Worm (Caenorhabditis elegans): ENCODE data around the gene W07G1.1.

The W07G1.1 gene

DNA sequence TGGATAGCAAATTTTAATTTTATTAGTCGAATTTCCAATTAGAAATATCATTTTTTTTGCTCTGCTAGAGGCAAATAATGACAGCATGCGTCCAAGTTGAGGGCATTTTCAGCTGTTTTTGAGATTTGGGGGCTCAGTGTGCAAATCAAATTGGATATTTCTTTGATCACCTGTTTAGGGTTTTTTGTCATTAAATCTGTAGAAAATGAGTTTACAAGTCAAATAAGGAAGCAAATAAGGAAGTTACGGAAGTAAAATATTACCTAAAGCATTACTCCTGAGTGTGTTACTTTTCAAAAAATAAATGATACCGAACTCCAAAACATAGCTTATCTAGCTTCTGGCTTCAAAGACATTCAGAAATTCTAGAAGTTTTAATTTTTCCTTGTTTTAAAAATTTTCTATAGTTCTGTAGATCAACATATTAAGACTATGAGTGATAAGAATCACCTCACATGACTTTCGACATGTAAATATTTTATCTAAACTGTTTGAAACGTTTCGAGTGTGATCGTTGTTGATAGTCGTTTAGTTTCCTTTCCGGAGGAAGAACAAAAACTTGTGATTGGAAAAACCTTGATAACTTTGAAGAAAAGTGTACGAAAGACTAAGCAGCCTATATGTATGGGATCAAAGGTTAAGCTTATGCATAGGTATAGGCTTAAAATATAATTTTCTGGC is 40.5 kb upstream of the W07G1.1 start, which contains the start of gene sre-48:
Gene sre-48, minus strand, starts transcription at position 51 of the 681 bp plus-strand sequence.
- TF ChIP-seq tra-4 (tag; optimal IDR thresholded peaks at IDR 0.05) (no peak), hnd-1 (tag; optimal IDR thresholded peaks at IDR 0.05) (no peak), tbx-37 (GFP tag; conservative IDR thresholded peaks at IDR 0.05) (no peak), ets-7 (tag; optimal IDR thresholded peaks at IDR 0.05) (no peak), ceh-36 (tag; optimal IDR thresholded peaks at IDR 0.05) (no peak), pes-1 (GFP tag; IDR thresholded peaks at IDR 0.05) (no peak), hmbx-1 (tag; optimal IDR thresholded peaks at IDR 0.05) (no peak)

DNA sequence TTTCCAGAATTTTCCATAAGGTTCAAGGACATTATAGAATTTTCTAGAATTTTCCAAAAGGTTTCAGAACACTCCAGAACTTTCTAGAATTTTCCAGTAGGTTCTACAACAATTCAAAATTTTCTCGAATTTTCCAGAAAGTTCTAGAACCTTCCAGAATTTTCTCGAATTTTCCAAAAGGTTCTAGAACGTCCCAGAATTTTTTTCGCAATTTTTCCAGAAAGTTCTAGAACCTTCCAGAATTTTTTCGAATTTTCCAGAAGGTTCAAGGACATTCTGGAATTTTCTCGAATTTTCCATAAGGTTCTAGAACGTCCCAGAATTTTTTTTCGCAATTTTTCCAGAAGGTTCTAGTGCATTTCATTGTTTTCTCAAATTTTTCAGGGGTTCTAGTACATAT is 38.3 kb upstream of the W07G1.1 start:
- no peak for TF ChIP-seq hmg-4 (GFP tag; optimal IDR thresholded peaks at IDR 0.05)
- no peak for TF ChIP-seq ceh-36 (tag; optimal IDR thresholded peaks at IDR 0.05)
- TF ChIP-seq tra-4 (tag; optimal IDR thresholded peaks at IDR 0.05): no peak
- no peak for TF ChIP-seq tbx-37 (GFP tag; conservative IDR thresholded peaks at IDR 0.05)
- no peak for TF ChIP-seq hmbx-1 (tag; optimal IDR thresholded peaks at IDR 0.05)
- no peak for TF ChIP-seq ets-7 (tag; optimal IDR thresholded peaks at IDR 0.05)
- no peak for TF ChIP-seq ceh-13 (GFP tag; optimal IDR thresholded peaks at IDR 0.05)
- no peak for TF ChIP-seq B0310.2 (tag; optimal IDR thresholded peaks at IDR 0.05)
- TF ChIP-seq aly-1 (tag; optimal IDR thresholded peaks at IDR 0.05): no peak
- TF ChIP-seq flt-1 (GFP tag; IDR thresholded peaks at IDR 0.05): no peak
- TF ChIP-seq ama-1 (optimal IDR thresholded peaks at IDR 0.05): no peak
- no peak for TF ChIP-seq pes-1 (GFP tag; IDR thresholded peaks at IDR 0.05)
- no peak for TF ChIP-seq hnd-1 (tag; optimal IDR thresholded peaks at IDR 0.05)

DNA sequence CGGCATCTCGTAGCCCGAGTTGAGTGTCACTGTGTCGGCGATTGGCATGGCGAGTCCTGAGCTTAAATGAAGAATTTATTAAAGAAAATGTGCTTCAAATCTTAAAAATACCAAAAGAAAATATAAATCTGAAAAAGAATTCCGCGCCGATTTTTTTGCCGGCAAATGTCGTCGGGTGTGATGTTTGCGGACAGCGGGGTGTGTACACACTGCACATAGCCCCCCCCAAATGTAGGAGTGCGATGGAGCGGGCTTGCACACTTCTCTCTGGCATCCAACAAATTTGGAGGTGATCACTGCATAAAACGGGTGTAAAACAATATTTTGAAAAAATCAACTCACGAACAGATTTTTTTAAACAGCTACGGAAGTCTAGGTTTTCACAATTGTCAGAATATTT is 36.7 kb upstream of the W07G1.1 start, which contains the start of gene Y39G8B.2:
Gene Y39G8B.2, minus strand, starts transcription at position 61 of the 400 bp plus-strand sequence.
- TF ChIP-seq hnd-1 (tag; optimal IDR thresholded peaks at IDR 0.05) (no peak), ceh-36 (tag; optimal IDR thresholded peaks at IDR 0.05) (no peak), aly-1 (tag; optimal IDR thresholded peaks at IDR 0.05) (no peak), ama-1 (optimal IDR thresholded peaks at IDR 0.05) (no peak), ets-7 (tag; optimal IDR thresholded peaks at IDR 0.05) (no peak), tra-4 (tag; optimal IDR thresholded peaks at IDR 0.05) (no peak), pes-1 (GFP tag; IDR thresholded peaks at IDR 0.05) (peak; percentile 68), F13C5.2 (tag; optimal IDR thresholded peaks at IDR 0.05) (peak; percentile 73), scrt-1 (GFP tag; IDR thresholded peaks at IDR 0.05) (peak; percentile 43; the same call in 1 of the 2 replicates), tbx-37 (GFP tag; conservative IDR thresholded peaks at IDR 0.05) (no peak), sea-1 (GFP tag; conservative IDR thresholded peaks at IDR 0.05) (no peak), tbx-11 (GFP tag; IDR thresholded peaks at IDR 0.05) (0 out of 2 replicates have a peak, but pooled peaks have one; percentile 43), flt-1 (GFP tag; IDR thresholded peaks at IDR 0.05) (0 out of 2 replicates have a peak, but pooled peaks have one; percentile 32), B0310.2 (tag; optimal IDR thresholded peaks at IDR 0.05) (no peak), hmg-4 (GFP tag; optimal IDR thresholded peaks at IDR 0.05) (peak; percentile 66), ceh-13 (GFP tag; optimal IDR thresholded peaks at IDR 0.05) (no peak)

DNA sequence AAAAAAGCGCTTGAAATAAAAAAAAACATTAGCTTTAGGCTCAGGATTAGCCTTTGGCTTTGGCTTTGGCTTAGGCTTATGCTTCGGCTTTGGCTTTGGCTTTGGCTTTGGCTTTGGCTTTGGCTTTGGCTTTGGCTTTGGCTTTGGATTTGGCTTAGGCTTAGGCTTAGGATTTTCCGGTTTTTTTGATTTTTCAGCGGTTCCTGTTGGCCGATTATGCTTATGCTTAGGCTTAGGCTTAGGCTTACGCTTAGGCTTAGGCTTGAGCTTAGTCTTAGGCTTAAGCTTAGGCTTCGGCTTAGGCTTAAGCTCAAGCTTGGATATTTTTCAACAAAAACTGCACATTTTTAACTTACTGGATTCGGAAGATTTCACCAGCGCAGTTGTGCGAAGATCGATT is 34.7 kb upstream of the W07G1.1 start:
- TF ChIP-seq ceh-36 (tag; optimal IDR thresholded peaks at IDR 0.05): peak; percentile 71
- TF ChIP-seq aly-1 (tag; optimal IDR thresholded peaks at IDR 0.05): no peak
- TF ChIP-seq B0310.2 (tag; optimal IDR thresholded peaks at IDR 0.05): no peak

DNA sequence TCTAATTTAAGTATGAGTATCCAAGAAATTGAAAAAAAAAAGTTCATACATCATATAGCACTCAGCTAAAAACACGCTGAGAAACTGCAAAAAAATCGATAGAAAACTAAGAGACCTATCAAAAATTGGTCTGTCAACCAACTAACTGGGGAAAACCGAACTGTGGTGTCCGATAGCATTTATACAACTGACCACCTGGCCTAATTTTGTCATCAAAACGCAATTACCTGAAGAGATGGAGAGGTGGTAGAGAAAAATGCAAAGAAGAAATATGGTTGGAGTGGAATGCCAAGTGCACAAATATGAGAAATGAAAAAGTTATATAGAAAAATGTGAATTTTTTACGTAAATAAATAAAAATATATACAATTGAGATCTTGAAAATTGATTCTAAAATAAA is 34.1 kb upstream of the W07G1.1 start, which contains the start of gene Y39G8B.1:
Gene Y39G8B.1, minus strand, starts transcription at position 299 of the 400 bp plus-strand sequence.
- TF ChIP-seq F13C5.2 (tag; optimal IDR thresholded peaks at IDR 0.05) (no peak), scrt-1 (GFP tag; IDR thresholded peaks at IDR 0.05) (no peak), sea-1 (GFP tag; conservative IDR thresholded peaks at IDR 0.05) (no peak), pes-1 (GFP tag; IDR thresholded peaks at IDR 0.05) (no peak), tra-4 (tag; optimal IDR thresholded peaks at IDR 0.05) (no peak), ceh-13 (GFP tag; optimal IDR thresholded peaks at IDR 0.05) (no peak), aly-1 (tag; optimal IDR thresholded peaks at IDR 0.05) (no peak), hmg-4 (GFP tag; optimal IDR thresholded peaks at IDR 0.05) (no peak), flt-1 (GFP tag; IDR thresholded peaks at IDR 0.05) (no peak), ama-1 (optimal IDR thresholded peaks at IDR 0.05) (no peak), hmbx-1 (tag; optimal IDR thresholded peaks at IDR 0.05) (no peak), tbx-11 (GFP tag; IDR thresholded peaks at IDR 0.05) (no peak), B0310.2 (tag; optimal IDR thresholded peaks at IDR 0.05) (no peak), ceh-36 (tag; optimal IDR thresholded peaks at IDR 0.05) (no peak), ets-7 (tag; optimal IDR thresholded peaks at IDR 0.05) (no peak), tbx-37 (GFP tag; conservative IDR thresholded peaks at IDR 0.05) (no peak), hnd-1 (tag; optimal IDR thresholded peaks at IDR 0.05) (no peak)

DNA sequence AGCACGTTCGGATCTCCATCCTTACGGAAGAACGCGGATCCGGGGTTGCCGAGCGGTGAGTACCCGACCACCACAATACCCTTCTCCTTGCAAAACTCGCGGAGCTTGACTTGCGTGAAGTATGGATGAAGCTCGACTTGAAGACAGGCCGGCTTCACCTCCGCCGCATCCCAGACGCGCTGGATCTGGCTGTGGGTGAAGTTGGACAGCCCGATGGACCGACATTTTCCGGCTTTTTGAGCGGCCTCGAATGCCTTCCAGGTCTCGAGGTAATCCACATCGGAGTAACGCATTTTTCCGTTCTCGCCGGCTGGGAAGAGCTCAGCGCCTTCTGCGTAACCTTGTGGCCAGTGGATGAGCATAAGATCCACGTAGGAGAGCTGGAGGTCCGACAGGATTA is 32.8 kb upstream of the W07G1.1 start:
- TF ChIP-seq hnd-1 (tag; optimal IDR thresholded peaks at IDR 0.05): no peak
- TF ChIP-seq ama-1 (optimal IDR thresholded peaks at IDR 0.05): no peak
- no peak for TF ChIP-seq hmg-4 (GFP tag; optimal IDR thresholded peaks at IDR 0.05)
- no peak for TF ChIP-seq ceh-13 (GFP tag; optimal IDR thresholded peaks at IDR 0.05)
- no peak for TF ChIP-seq hmbx-1 (tag; optimal IDR thresholded peaks at IDR 0.05)
- TF ChIP-seq scrt-1 (GFP tag; IDR thresholded peaks at IDR 0.05): no peak
- no peak for TF ChIP-seq sea-1 (GFP tag; conservative IDR thresholded peaks at IDR 0.05)
- TF ChIP-seq aly-1 (tag; optimal IDR thresholded peaks at IDR 0.05): no peak
- no peak for TF ChIP-seq flt-1 (GFP tag; IDR thresholded peaks at IDR 0.05)
- no peak for TF ChIP-seq ceh-36 (tag; optimal IDR thresholded peaks at IDR 0.05)
- TF ChIP-seq tbx-37 (GFP tag; conservative IDR thresholded peaks at IDR 0.05): no peak
- no peak for TF ChIP-seq pes-1 (GFP tag; IDR thresholded peaks at IDR 0.05)
- no peak for TF ChIP-seq tbx-11 (GFP tag; IDR thresholded peaks at IDR 0.05)
- TF ChIP-seq tra-4 (tag; optimal IDR thresholded peaks at IDR 0.05): no peak
- no peak for TF ChIP-seq F13C5.2 (tag; optimal IDR thresholded peaks at IDR 0.05)

DNA sequence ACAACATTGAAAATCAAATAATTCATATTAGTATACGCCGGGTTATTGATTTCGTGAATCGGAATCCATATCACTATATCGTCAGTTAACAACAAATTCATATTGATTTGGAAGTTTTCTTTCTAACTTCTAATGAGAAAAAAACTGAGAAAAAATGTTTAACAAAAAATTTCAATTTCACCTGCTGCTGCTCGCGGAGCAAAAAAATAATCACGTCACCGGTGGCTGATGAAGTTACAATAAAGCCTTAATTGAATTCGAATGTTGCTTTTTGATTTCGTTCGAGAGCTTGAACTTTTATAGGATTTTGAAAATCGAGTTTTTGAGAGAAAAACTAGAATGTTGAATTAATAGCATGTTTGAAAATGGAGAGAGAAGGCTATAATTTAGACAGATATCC is 29.5 kb upstream of the W07G1.1 start, which contains the start of gene sre-43:
Gene sre-43, minus strand, starts transcription at position 101 of the 400 bp plus-strand sequence.
- TF ChIP-seq hmg-4 (GFP tag; optimal IDR thresholded peaks at IDR 0.05): no peak
- TF ChIP-seq scrt-1 (GFP tag; IDR thresholded peaks at IDR 0.05): no peak
- no peak for TF ChIP-seq tra-4 (tag; optimal IDR thresholded peaks at IDR 0.05)
- no peak for TF ChIP-seq ceh-13 (GFP tag; optimal IDR thresholded peaks at IDR 0.05)
- no peak for TF ChIP-seq flt-1 (GFP tag; IDR thresholded peaks at IDR 0.05)
- no peak for TF ChIP-seq F13C5.2 (tag; optimal IDR thresholded peaks at IDR 0.05)
- TF ChIP-seq B0310.2 (tag; optimal IDR thresholded peaks at IDR 0.05): no peak
- TF ChIP-seq tbx-37 (GFP tag; conservative IDR thresholded peaks at IDR 0.05): no peak
- TF ChIP-seq ceh-36 (tag; optimal IDR thresholded peaks at IDR 0.05): no peak
- no peak for TF ChIP-seq tbx-11 (GFP tag; IDR thresholded peaks at IDR 0.05)
- TF ChIP-seq hnd-1 (tag; optimal IDR thresholded peaks at IDR 0.05): no peak
- no peak for TF ChIP-seq ets-7 (tag; optimal IDR thresholded peaks at IDR 0.05)

All from whole organism, early embryonic.